Fruit fly (Drosophila melanogaster) whole organism: Measurements from ENCODE around the gene CG10317.

Experiments used
- CG8478 ChIP-seq: fragments of >200 bp; optimal IDR thresholded peaks from 2 replicates; lab custom pipeline; 2018; ENCODE audit warnings: inconsistent platforms
- Dll ChIP-seq: fragments of >200 bp; optimal IDR thresholded peaks from 2 replicates; lab custom pipeline; 2017
- EcR ChIP-seq, 2 experiments: fragments of >200 bp; optimal IDR thresholded peaks; 2 replicates each; lab custom pipeline; 2017; ENCODE audit warnings: missing biosample characterization in 2 of 2, missing genetic modification characterization in 2 of 2, missing genetic modification reagents in 2 of 2
- pan ChIP-seq: fragments of >200 bp; optimal IDR thresholded peaks from 2 replicates; lab custom pipeline; 2017
- psq ChIP-seq: fragments of >200 bp; optimal IDR thresholded peaks from 2 replicates; lab custom pipeline; 2017
- usp ChIP-seq: fragments of >200 bp; optimal IDR thresholded peaks from 2 replicates; lab custom pipeline; 2017; ENCODE audit warnings: missing biosample characterization, missing genetic modification characterization, mixed read lengths

The CG10317 gene

dm6 chr3R:16335438-16336073 lies 34.8 kb downstream of the CG10317 start:
- TF ChIP-seq pan (lab: Kevin White, UChicago): no peak

dm6 chr3R:16334797-16335196 lies 35.5 kb downstream of the CG10317 start:
- no peak for TF ChIP-seq CG8478 (lab: Kevin White, UChicago)

- no peak for TF ChIP-seq psq
- no peak for TF ChIP-seq usp
- no peak for TF ChIP-seq EcR (GFP tag; optimal IDR thresholded peaks at IDR 0.05; lab: Kevin White, UChicago)
- no peak for TF ChIP-seq pan (lab: Kevin White, UChicago)
- TF ChIP-seq CG8478 (lab: Kevin White, UChicago): no peak
- TF ChIP-seq Dll (lab: Kevin White, UChicago): no peak
Measured at dm6 chr3R:16334329-16334728, 36.0 kb downstream of the CG10317 start.

- TF ChIP-seq Dll (lab: Kevin White, UChicago): no peak
- peak in 1 of 2 experiments; percentile 16 for TF ChIP-seq EcR (GFP tag; optimal IDR thresholded peaks at IDR 0.05; lab: Kevin White, UChicago)
Measured at dm6 chr3R:16331809-16332343, 38.5 kb downstream of the CG10317 start.

dm6 chr3R:16329797-16330196 lies 40.5 kb downstream of the CG10317 start:
- no peak for TF ChIP-seq EcR (GFP tag; optimal IDR thresholded peaks at IDR 0.05; lab: Kevin White, UChicago)
- no peak for TF ChIP-seq psq
- TF ChIP-seq pan (lab: Kevin White, UChicago): no peak
- TF ChIP-seq Dll (lab: Kevin White, UChicago): no peak
- TF ChIP-seq CG8478 (lab: Kevin White, UChicago): no peak
- TF ChIP-seq usp: no peak

dm6 chr3R:16327549-16327948 lies 42.8 kb downstream of the CG10317 start, which contains the start of gene CG17930:
Gene CG17930, plus strand, starts transcription at chr3R:16327849.
- TF ChIP-seq EcR (GFP tag; optimal IDR thresholded peaks at IDR 0.05; lab: Kevin White, UChicago) (no peak), psq (no peak), usp (no peak), Dll (lab: Kevin White, UChicago) (no peak), pan (lab: Kevin White, UChicago) (no peak), CG8478 (lab: Kevin White, UChicago) (no peak)

- TF ChIP-seq CG8478 (lab: Kevin White, UChicago): no peak
- no peak for TF ChIP-seq EcR (GFP tag; optimal IDR thresholded peaks at IDR 0.05; lab: Kevin White, UChicago)
- no peak for TF ChIP-seq usp
- TF ChIP-seq psq: no peak
- TF ChIP-seq Dll (lab: Kevin White, UChicago): no peak
- no peak for TF ChIP-seq pan (lab: Kevin White, UChicago)
Measured at dm6 chr3R:16325192-16325591, 45.1 kb downstream of the CG10317 start, which contains the start of gene CG17929. Gene CG17929, plus strand, starts transcription at chr3R:16325492.

dm6 chr3R:16323093-16323492 lies 47.2 kb downstream of the CG10317 start, which contains the start of gene CG6901:
Gene CG6901, plus strand, starts transcription at chr3R:16323415.
- TF ChIP-seq EcR (GFP tag; optimal IDR thresholded peaks at IDR 0.05; lab: Kevin White, UChicago) (no peak), pan (lab: Kevin White, UChicago) (no peak), usp (no peak), psq (no peak), Dll (lab: Kevin White, UChicago) (no peak), CG8478 (lab: Kevin White, UChicago) (no peak)

dm6 chr3R:16321538-16321937 lies 48.8 kb downstream of the CG10317 start, which contains the start of gene CG44044:
Gene CG44044, plus strand, starts transcription at chr3R:16321838.
- TF ChIP-seq usp: no peak
- no peak for TF ChIP-seq EcR (GFP tag; optimal IDR thresholded peaks at IDR 0.05; lab: Kevin White, UChicago)
- no peak for TF ChIP-seq pan (lab: Kevin White, UChicago)
- no peak for TF ChIP-seq Dll (lab: Kevin White, UChicago)
- TF ChIP-seq CG8478 (lab: Kevin White, UChicago): no peak
- TF ChIP-seq psq: no peak
